Fruit fly (Drosophila melanogaster) whole organism, wandering third instar larva: ENCODE data around the gene Naa30A.

Experiments
- CG32264 ChIP-seq: fragments of 200-800 bp; sonication (Bioruptor generic); optimal IDR thresholded peaks from 2 replicates; lab custom pipeline; 2016; ENCODE audit warnings: missing biosample characterization, missing genetic modification characterization
- CG9705 ChIP-seq: fragments of 200-800 bp; sonication (Bioruptor generic); optimal IDR thresholded peaks from 2 replicates; lab custom pipeline; 2018; ENCODE audit warnings: missing biosample characterization, mild to moderate bottlenecking, missing genetic modification characterization
- CrebA ChIP-seq: fragments of 200-800 bp; sonication (Bioruptor generic); optimal IDR thresholded peaks from 2 replicates; lab custom pipeline; 2016; ENCODE audit warnings: missing biosample characterization, mild to moderate bottlenecking, missing genetic modification characterization, borderline replicate concordance
- HLH106 ChIP-seq: fragments of 200-800 bp; optimal IDR thresholded peaks from 3 replicates; lab custom pipeline; 2019; ENCODE audit warnings: missing biosample characterization, mild to moderate bottlenecking, missing genetic modification characterization, moderate library complexity
- Hnf4 ChIP-seq: fragments of 200-800 bp; sonication (Bioruptor generic); optimal IDR thresholded peaks from 2 replicates; lab custom pipeline; 2016; ENCODE audit warnings: missing biosample characterization, mild to moderate bottlenecking, missing genetic modification characterization
- Hr83 ChIP-seq: fragments of 200-300 bp; sonication (Bioruptor generic); optimal IDR thresholded peaks from 2 replicates; lab custom pipeline; 2016; ENCODE audit warnings: missing biosample characterization, mild to moderate bottlenecking, missing genetic modification characterization, moderate library complexity; ENCODE audit not compliant: poor library complexity, severe bottlenecking
- Jra ChIP-seq: sonication (Bioruptor generic); optimal IDR thresholded peaks from 2 replicates; lab custom pipeline; 2016; ENCODE audit warnings: missing biosample characterization, missing genetic modification characterization
- Myc ChIP-seq: fragments of >200 bp; optimal IDR thresholded peaks from 2 replicates; lab custom pipeline; 2017
- OdsH ChIP-seq: fragments of 200-800 bp; sonication (Bioruptor generic); optimal IDR thresholded peaks from 2 replicates; lab custom pipeline; 2016; ENCODE audit warnings: missing biosample characterization, mild to moderate bottlenecking, missing genetic modification characterization
- Rel ChIP-seq, 2 experiments: fragments of 200-800 bp; sonication (Bioruptor generic) in 1 of 2; optimal IDR thresholded peaks; 2 replicates in 1 of 2; 3 replicates in 1 of 2; lab custom pipeline; 2016 to 2019; ENCODE audit warnings: mild to moderate bottlenecking in 2 of 2, missing biosample characterization in 2 of 2, missing genetic modification characterization in 2 of 2, moderate library complexity in 1 of 2
- Sp1 ChIP-seq: fragments of 200-800 bp; sonication (Bioruptor generic); optimal IDR thresholded peaks from 3 replicates; lab custom pipeline; 2019; ENCODE audit warnings: missing biosample characterization, mild to moderate bottlenecking, missing genetic modification characterization, moderate library complexity
- Vsx2 ChIP-seq: fragments of 200-300, 225-300 bp; sonication (Bioruptor generic); optimal IDR thresholded peaks from 2 replicates; lab custom pipeline; 2018; ENCODE audit warnings: missing biosample characterization, missing genetic modification characterization; ENCODE audit not compliant: partially characterized antibody
- br ChIP-seq: fragments of 200-800 bp; sonication (Bioruptor generic); optimal IDR thresholded peaks from 2 replicates; lab custom pipeline; 2016; ENCODE audit warnings: missing biosample characterization, missing genetic modification characterization
- brk ChIP-seq: fragments of 200-800 bp; sonication (Bioruptor generic); optimal IDR thresholded peaks from 2 replicates; lab custom pipeline; 2016; ENCODE audit warnings: missing biosample characterization, mild to moderate bottlenecking, missing genetic modification characterization
- dl ChIP-seq, 2 experiments: fragments of 175-275, 200-275 bp in 1 of 2; fragments of 200-275 bp in 1 of 2; sonication (Bioruptor generic); optimal IDR thresholded peaks; lab custom pipeline; 2018; ENCODE audit warnings: mild to moderate bottlenecking in 2 of 2, missing biosample characterization in 2 of 2, missing genetic modification characterization in 2 of 2, moderate library complexity in 2 of 2; ENCODE audit not compliant: partially characterized antibody in 2 of 2, insufficient read depth in 1 of 2
- dsf ChIP-seq: sonication (Bioruptor generic); optimal IDR thresholded peaks from 2 replicates; lab custom pipeline; 2016; ENCODE audit warnings: missing biosample characterization, missing genetic modification characterization, borderline replicate concordance
- ey ChIP-seq: fragments of 200-800 bp; sonication (Bioruptor generic); optimal IDR thresholded peaks from 2 replicates; lab custom pipeline; 2016; ENCODE audit warnings: missing biosample characterization, missing genetic modification characterization
- foxo ChIP-seq, 2 experiments: fragments of 200-800 bp; sonication (Bioruptor generic); optimal IDR thresholded peaks; 2 replicates in 1 of 2; 3 replicates in 1 of 2; lab custom pipeline; 2016 to 2017; ENCODE audit warnings: missing biosample characterization in 2 of 2, missing genetic modification characterization in 2 of 2
- fru ChIP-seq: fragments of 200-800 bp; sonication (Bioruptor generic); optimal IDR thresholded peaks from 3 replicates; lab custom pipeline; 2016; ENCODE audit warnings: missing biosample characterization, mild to moderate bottlenecking, missing genetic modification characterization
- h ChIP-seq: fragments of 200-800 bp; sonication (Bioruptor generic); optimal IDR thresholded peaks from 3 replicates; lab custom pipeline; 2016; ENCODE audit warnings: missing biosample characterization, mild to moderate bottlenecking, missing genetic modification characterization
- jim ChIP-seq: fragments of 175-275, 200-325 bp; sonication (Bioruptor generic); optimal IDR thresholded peaks from 2 replicates; lab custom pipeline; 2016; ENCODE audit warnings: missing biosample characterization, mild to moderate bottlenecking, missing genetic modification characterization
- pan ChIP-seq: fragments of >200 bp; optimal IDR thresholded peaks from 2 replicates; lab custom pipeline; 2017
- psq ChIP-seq: fragments of 200-800 bp; sonication (Bioruptor generic); optimal IDR thresholded peaks from 3 replicates; lab custom pipeline; 2017; ENCODE audit warnings: missing biosample characterization, mild to moderate bottlenecking, missing genetic modification characterization, moderate library complexity
- rgr ChIP-seq: fragments of 200-800 bp; sonication (Bioruptor generic); optimal IDR thresholded peaks from 3 replicates; lab custom pipeline; 2016; ENCODE audit warnings: missing biosample characterization, mild to moderate bottlenecking, missing genetic modification characterization
- sv ChIP-seq: fragments of 200-800 bp; sonication (Bioruptor generic); optimal IDR thresholded peaks from 3 replicates; lab custom pipeline; 2016; ENCODE audit warnings: missing biosample characterization, missing genetic modification characterization
- usp ChIP-seq: fragments of >200 bp; optimal IDR thresholded peaks from 2 replicates; lab custom pipeline; 2017; ENCODE audit warnings: missing biosample characterization, missing genetic modification characterization
- woc ChIP-seq: sonication (Bioruptor generic); optimal IDR thresholded peaks from 2 replicates; lab custom pipeline; 2016; ENCODE audit warnings: missing biosample characterization, mild to moderate bottlenecking, missing genetic modification characterization

Gene Naa30A

DNA sequence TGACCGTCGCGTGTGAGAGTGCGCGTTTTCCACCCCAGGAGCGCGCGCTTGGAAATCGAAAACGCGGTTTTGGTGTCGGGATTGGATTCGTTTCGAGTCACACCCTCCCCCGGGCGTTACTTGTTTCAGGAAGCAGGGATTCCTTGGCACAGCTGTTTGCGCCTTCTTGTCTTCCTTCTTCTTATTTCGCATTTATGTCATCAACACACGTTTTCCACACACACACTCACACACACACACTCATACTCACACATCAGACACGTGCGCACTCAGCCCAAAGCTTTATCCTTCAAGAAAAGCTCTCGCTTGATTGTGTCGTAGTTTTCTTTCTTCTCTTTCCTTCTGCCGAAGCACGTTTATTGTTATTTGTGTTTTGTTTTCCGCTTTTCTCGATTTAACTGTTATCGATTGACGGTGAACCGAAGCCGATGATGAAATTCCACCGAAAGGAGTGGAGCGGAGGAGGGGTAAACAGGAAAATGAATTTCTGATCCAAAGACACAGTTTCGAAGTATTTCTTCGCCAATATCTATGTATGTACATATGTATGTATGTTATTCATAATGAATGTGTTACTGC, 39.6 kb downstream of the Naa30A start:
- TF ChIP-seq HLH106 (no peak), jim (no peak), CrebA (GFP tag; lab: Kevin White, UChicago) (no peak), ey (GFP tag; lab: Kevin White, UChicago) (no peak), pan (lab: Kevin White, UChicago) (no peak), brk (no peak), Rel (GFP tag; optimal IDR thresholded peaks at IDR 0.05; lab: Kevin White, UChicago) (no peak), Rel (tag; optimal IDR thresholded peaks at IDR 0.05; lab: Kevin White, UChicago) (no peak), fru (GFP tag; lab: Kevin White, UChicago) (no peak), Jra (no peak)

dm6 chrX:1382489-1382888, 40.6 kb downstream of the Naa30A start:
- TF ChIP-seq Hnf4 (no peak), brk (no peak), OdsH (no peak), rgr (GFP tag; lab: Kevin White, UChicago) (no peak), psq (GFP tag; lab: Kevin White, UChicago) (no peak), fru (GFP tag; lab: Kevin White, UChicago) (no peak), Rel (GFP tag; optimal IDR thresholded peaks at IDR 0.05; lab: Kevin White, UChicago) (no peak), Rel (tag; optimal IDR thresholded peaks at IDR 0.05; lab: Kevin White, UChicago) (no peak), Jra (no peak), usp (GFP tag; lab: Kevin White, UChicago) (no peak)

DNA sequence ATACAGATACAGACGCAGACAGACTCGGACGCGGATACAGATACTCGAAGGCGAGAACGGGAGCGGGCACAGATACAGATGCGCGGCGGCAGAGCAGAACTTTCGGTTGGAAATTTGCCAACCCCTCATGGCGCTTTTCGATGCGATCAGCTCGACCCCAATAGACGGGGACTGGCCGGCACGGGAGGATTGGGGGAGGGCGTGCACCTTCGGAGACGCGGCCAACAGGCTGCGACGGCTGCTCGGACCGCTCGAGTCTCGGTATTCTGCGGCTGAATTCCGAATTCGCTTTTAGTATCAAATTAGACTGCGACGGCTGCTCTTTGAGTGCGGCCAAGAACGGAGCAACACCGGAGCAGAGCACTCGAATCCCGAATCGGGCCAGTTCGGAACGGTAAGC, 42.3 kb downstream of the Naa30A start:
- TF ChIP-seq CG9705 (GFP tag; lab: Kevin White, UChicago), result no peak
- TF ChIP-seq dsf (GFP tag; lab: Kevin White, UChicago), result no peak
- no peak for TF ChIP-seq CG32264 (GFP tag; lab: Kevin White, UChicago)
- TF ChIP-seq Myc (lab: Kevin White, UChicago), result no peak
- no peak for TF ChIP-seq Sp1 (GFP tag; lab: Kevin White, UChicago)
- TF ChIP-seq jim, result no peak
- TF ChIP-seq Vsx2 (GFP tag; lab: Kevin White, UChicago), result no peak

DNA sequence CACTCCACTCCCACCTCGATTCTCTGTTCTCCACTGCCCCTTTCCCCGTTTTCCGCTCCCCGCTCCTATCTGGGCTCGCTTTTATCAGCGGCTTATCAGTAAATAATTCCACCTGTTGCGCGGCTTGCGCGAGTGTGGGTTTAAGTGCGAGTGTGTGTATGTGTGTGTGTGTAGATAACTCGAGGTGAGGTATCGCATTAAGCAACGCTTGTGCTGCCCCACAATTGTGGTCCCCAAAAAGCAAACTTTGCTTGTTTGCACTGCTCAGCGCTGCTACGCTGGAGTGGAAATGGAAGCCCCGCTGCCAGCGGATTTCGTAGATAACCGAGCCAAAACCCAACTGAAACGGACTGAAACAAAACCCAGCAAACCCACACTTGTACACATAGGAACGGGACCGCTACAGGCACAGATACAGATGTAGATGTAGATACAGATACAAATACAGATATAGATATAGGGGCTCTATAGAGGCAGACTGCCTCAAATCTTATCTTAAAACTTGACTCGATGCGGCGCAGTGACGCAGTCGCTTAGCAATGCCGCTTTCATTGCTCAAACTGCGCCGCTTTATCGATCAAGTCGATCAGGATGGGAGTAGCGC, 45.3 kb downstream of the Naa30A start:
- TF ChIP-seq psq (GFP tag; lab: Kevin White, UChicago) (no peak), woc (GFP tag; lab: Kevin White, UChicago) (no peak), dl (GFP tag; optimal IDR thresholded peaks at IDR 0.05; lab: Kevin White, UChicago; ENCODE audit: insufficient read depth in 1 of 2, partially characterized antibody in 2 of 2) (no peak), h (GFP tag; lab: Kevin White, UChicago) (peak; percentile 50), foxo (GFP tag; optimal IDR thresholded peaks at IDR 0.05; lab: Kevin White, UChicago) (no peak), Hr83 (GFP tag; lab: Kevin White, UChicago) (no peak), Vsx2 (GFP tag; lab: Kevin White, UChicago) (no peak), br (GFP tag; lab: Kevin White, UChicago) (no peak), sv (GFP tag; lab: Kevin White, UChicago) (no peak), Rel (GFP tag; optimal IDR thresholded peaks at IDR 0.05; lab: Kevin White, UChicago) (no peak), Rel (tag; optimal IDR thresholded peaks at IDR 0.05; lab: Kevin White, UChicago) (peak; percentile 81)

dm6 chrX:1388148-1388703, 46.3 kb downstream of the Naa30A start:
- TF ChIP-seq Rel (GFP tag; optimal IDR thresholded peaks at IDR 0.05; lab: Kevin White, UChicago) (no peak), Rel (tag; optimal IDR thresholded peaks at IDR 0.05; lab: Kevin White, UChicago) (no peak), dl (GFP tag; optimal IDR thresholded peaks at IDR 0.05; lab: Kevin White, UChicago; ENCODE audit: insufficient read depth in 1 of 2, partially characterized antibody in 2 of 2) (peak in 1 of 2 experiments; percentile 25)
- TF ChIP-seq, all 38 proteins: peak for 1
